Worm (Caenorhabditis elegans): ENCODE data around the gene srh-187.

DNA sequence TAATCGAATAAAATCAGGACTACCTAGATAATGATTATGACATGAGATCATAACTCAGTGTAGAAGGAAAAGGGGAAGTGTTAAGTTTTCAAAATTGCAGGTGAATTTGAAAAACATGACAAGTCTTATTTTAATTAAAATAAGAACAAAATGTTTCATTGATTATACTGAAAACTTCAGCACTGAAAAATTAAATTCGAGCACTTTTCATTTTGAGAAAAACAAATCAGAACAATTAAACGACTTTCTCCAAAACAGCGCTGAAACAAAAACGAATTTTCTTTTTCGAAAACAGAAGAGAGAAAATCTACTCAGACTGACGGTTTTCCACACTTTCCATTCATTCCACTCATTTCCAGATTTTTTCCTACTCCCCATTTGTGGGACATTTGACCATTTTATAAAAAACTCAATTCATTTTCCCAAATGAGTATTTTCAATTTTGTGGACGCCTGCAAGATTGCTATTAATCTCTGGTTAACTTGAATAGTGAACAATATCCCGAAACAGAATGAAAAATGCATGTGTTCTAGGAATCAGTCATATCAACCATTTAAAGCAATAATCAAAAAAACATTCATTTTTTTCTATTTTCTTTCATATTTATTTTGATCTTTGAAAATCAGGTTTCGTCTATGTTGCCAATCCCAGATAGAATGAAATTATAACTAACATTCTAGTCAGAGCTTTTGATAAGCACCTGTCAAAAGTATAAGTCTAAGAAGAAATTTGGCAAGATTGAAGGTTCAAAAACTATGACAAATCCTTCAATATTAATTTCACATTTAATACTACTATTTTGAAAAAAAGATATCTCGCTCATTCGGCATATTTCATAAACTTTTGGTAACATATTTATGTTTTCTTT is 12.7 kb upstream of the srh-187 start, which contains the start of the genes srh-231 and srh-275:
- no peak for TF ChIP-seq him-1 (tag; optimal IDR thresholded peaks at IDR 0.05)
- no peak for TF ChIP-seq W03F9.2 (tag; optimal IDR thresholded peaks at IDR 0.05)
- TF ChIP-seq dao-5 (tag; optimal IDR thresholded peaks at IDR 0.05): no peak
